Fruit fly (Drosophila melanogaster) whole organism, pupa: ENCODE data around the gene Indy.

Experiments
- CG10348 ChIP-seq: fragments of 200-800 bp; sonication (Bioruptor generic); IDR thresholded peaks from 2 replicates; pipeline ENCODE4 v1.3.6; 2022; ENCODE audit warnings: missing biosample characterization, missing genetic modification characterization
- CG12605 ChIP-seq: fragments of 200-800 bp; sonication (Bioruptor generic); IDR thresholded peaks from 2 replicates; pipeline ENCODE4 v1.3.6; 2022; ENCODE audit warnings: missing biosample characterization, missing genetic modification characterization
- CG13204 ChIP-seq: fragments of 200-800 bp; sonication (Bioruptor generic); optimal IDR thresholded peaks from 2 replicates; lab custom pipeline; 2018; ENCODE audit warnings: missing biosample characterization, mild to moderate bottlenecking, missing genetic modification characterization, moderate library complexity
- CG14655 ChIP-seq: fragments of 200-800 bp; sonication (Bioruptor generic); optimal IDR thresholded peaks from 3 replicates; lab custom pipeline; 2017; ENCODE audit warnings: mild to moderate bottlenecking, missing biosample characterization, missing genetic modification reagents, missing genetic modification characterization
- CG15710 ChIP-seq: fragments of 200-800 bp; sonication (Bioruptor generic); optimal IDR thresholded peaks from 2 replicates; lab custom pipeline; 2018; ENCODE audit warnings: missing biosample characterization, mild to moderate bottlenecking, missing genetic modification characterization, moderate library complexity
- CG17806 ChIP-seq: fragments of 200-800 bp; sonication (Bioruptor generic); optimal IDR thresholded peaks from 2 replicates; lab custom pipeline; 2018; ENCODE audit warnings: missing biosample characterization, mild to moderate bottlenecking, missing genetic modification characterization, moderate library complexity
- CG32121 ChIP-seq: fragments of 200-800 bp; sonication (Bioruptor generic); IDR thresholded peaks from 2 replicates; pipeline ENCODE4 v1.3.6; 2022; ENCODE audit warnings: missing biosample characterization, missing genetic modification characterization
- CG34367 ChIP-seq: fragments of 200-800 bp; sonication (Bioruptor generic); optimal IDR thresholded peaks from 2 replicates; lab custom pipeline; 2018; ENCODE audit warnings: missing biosample characterization, mild to moderate bottlenecking, missing genetic modification characterization
- CG4496 ChIP-seq: fragments of 200-800 bp; sonication (Bioruptor generic); IDR thresholded peaks from 3 replicates; pipeline ENCODE4 v1.3.6; 2022; ENCODE audit warnings: missing biosample characterization, missing genetic modification characterization
- CG8159 ChIP-seq: fragments of 200-800 bp; sonication (Bioruptor generic); optimal IDR thresholded peaks from 3 replicates; lab custom pipeline; 2018; ENCODE audit warnings: missing biosample characterization, mild to moderate bottlenecking, missing genetic modification characterization, moderate library complexity
- CG8301 ChIP-seq: fragments of 200-800 bp; sonication (Bioruptor generic); optimal IDR thresholded peaks from 2 replicates; lab custom pipeline; 2018; ENCODE audit warnings: missing biosample characterization, mild to moderate bottlenecking, missing genetic modification characterization
- CG9948 ChIP-seq: fragments of 200-800 bp; sonication (Bioruptor generic); optimal IDR thresholded peaks from 2 replicates; lab custom pipeline; 2018; ENCODE audit warnings: missing biosample characterization, mild to moderate bottlenecking, missing genetic modification characterization, moderate library complexity
- D1 ChIP-seq: fragments of 200-800 bp; sonication (Bioruptor generic); optimal IDR thresholded peaks from 2 replicates; lab custom pipeline; 2018; ENCODE audit warnings: missing biosample characterization, mild to moderate bottlenecking, missing genetic modification characterization, moderate library complexity
- EcR ChIP-seq: fragments of 200-800 bp; sonication (Bioruptor generic); optimal IDR thresholded peaks from 3 replicates; lab custom pipeline; 2019; ENCODE audit warnings: missing biosample characterization, missing genetic modification characterization, mild to moderate bottlenecking, moderate library complexity, missing genetic modification reagents
- Ets98B ChIP-seq: fragments of 200-800 bp; sonication (Bioruptor generic); IDR thresholded peaks from 2 replicates; pipeline ENCODE4 v1.3.6; 2022; ENCODE audit warnings: missing biosample characterization, missing genetic modification characterization
- Pif1A ChIP-seq: fragments of 200-800 bp; sonication (Bioruptor generic); optimal IDR thresholded peaks from 3 replicates; lab custom pipeline; 2016; ENCODE audit warnings: missing biosample characterization, missing genetic modification characterization
- Pif1B ChIP-seq: fragments of 200-800 bp; sonication (Bioruptor generic); optimal IDR thresholded peaks from 3 replicates; lab custom pipeline; 2016; ENCODE audit warnings: missing biosample characterization, missing genetic modification characterization
- Snoo ChIP-seq: fragments of 200-800 bp; sonication (Bioruptor generic); optimal IDR thresholded peaks from 3 replicates; lab custom pipeline; 2017; ENCODE audit warnings: missing biosample characterization, mild to moderate bottlenecking, missing genetic modification characterization, inconsistent platforms
- fd96Ca ChIP-seq: fragments of 200-800 bp; sonication (Bioruptor generic); IDR thresholded peaks from 3 replicates; pipeline ENCODE4 v1.3.6; 2022; ENCODE audit warnings: missing biosample characterization, missing genetic modification characterization
- gl ChIP-seq: fragments of 200-800 bp; sonication (Bioruptor generic); optimal IDR thresholded peaks from 2 replicates; lab custom pipeline; 2018; ENCODE audit warnings: missing biosample characterization, mild to moderate bottlenecking, missing genetic modification characterization
- rn ChIP-seq: fragments of 200-800 bp; sonication (Bioruptor generic); IDR thresholded peaks from 2 replicates; pipeline ENCODE4 v1.3.6; 2022; ENCODE audit warnings: missing biosample characterization, missing genetic modification characterization

The Indy gene

DNA sequence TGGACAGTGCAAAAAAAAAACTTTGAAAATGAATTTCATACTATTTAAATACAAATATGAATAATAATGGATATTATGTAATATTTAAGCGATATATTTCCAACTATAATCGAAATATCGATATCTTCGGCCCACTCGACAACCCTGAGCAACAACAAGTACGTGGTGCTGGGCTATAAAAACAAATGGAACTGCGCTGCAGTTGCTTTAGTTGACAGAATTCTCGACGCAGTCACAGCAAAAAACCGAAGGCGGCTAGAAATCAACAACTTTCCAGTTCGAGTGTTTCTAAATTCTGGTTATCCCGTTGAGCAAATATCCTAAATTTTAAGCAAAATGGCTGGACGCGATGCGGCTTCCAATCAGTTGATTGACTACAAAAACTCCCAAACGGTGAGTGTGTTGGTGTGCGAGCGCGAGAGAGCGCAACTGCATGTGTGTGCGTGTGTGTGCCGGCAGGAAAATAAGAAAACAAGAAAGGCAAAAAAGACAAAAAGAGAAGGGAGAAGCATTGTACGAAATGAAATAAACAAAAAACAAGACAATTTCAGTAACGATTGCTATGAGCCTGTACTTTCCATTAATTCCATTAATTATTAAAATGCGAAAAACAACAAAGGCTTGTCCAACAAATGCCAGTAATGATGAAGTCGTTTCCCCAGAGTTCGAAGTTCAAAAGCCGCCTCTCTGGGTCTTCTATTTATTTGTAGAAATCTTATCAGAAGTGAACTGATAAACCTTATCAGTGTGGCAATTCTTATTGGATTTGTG lies 23.4 kb downstream of the Indy start, which contains the start of gene Cat:
Gene Cat, plus strand, starts transcription at position 155 of the 771 bp plus-strand sequence.
- peak; percentile 100 for TF ChIP-seq CG12605 (GFP tag; lab: Robert Waterston, UW)
- peak; percentile 26; the same call in 1 of the 2 replicates for TF ChIP-seq CG10348 (GFP tag; lab: Robert Waterston, UW)
- TF ChIP-seq CG9948 (tag; lab: Kevin White, UChicago): peak; percentile 96
- peak; percentile 99 for TF ChIP-seq Pif1B (GFP tag; lab: Kevin White, UChicago)
- TF ChIP-seq CG4496: peak; percentile 99
- TF ChIP-seq CG17806 (tag; lab: Kevin White, UChicago): peak; percentile 99
- peak; percentile 99 for TF ChIP-seq Snoo (tag; lab: Kevin White, UChicago)
- TF ChIP-seq D1 (tag; lab: Kevin White, UChicago): peak; percentile 96
- TF ChIP-seq CG14655 (GFP tag; lab: Kevin White, UChicago): peak; percentile 98
- TF ChIP-seq Ets98B: peak; percentile 99
- TF ChIP-seq rn (GFP tag; lab: Robert Waterston, UW): peak; percentile 98
- TF ChIP-seq Pif1A: peak; percentile 99
- TF ChIP-seq fd96Ca (GFP tag; lab: Robert Waterston, UW): peak; percentile 98; the same call in 2 of the 3 replicates
- TF ChIP-seq CG13204 (GFP tag; lab: Kevin White, UChicago): peak; percentile 100
- TF ChIP-seq CG34367: peak; percentile 99
- TF ChIP-seq CG32121 (GFP tag; lab: Robert Waterston, UW): peak; percentile 99
- TF ChIP-seq gl (tag; lab: Kevin White, UChicago): peak; percentile 100
- TF ChIP-seq CG15710 (tag; lab: Kevin White, UChicago): peak; percentile 99
- peak; percentile 98 for TF ChIP-seq CG8159 (tag; lab: Kevin White, UChicago)
- peak; percentile 97 for TF ChIP-seq EcR (GFP tag; lab: Kevin White, UChicago)
- peak; percentile 97 for TF ChIP-seq CG8301

DNA sequence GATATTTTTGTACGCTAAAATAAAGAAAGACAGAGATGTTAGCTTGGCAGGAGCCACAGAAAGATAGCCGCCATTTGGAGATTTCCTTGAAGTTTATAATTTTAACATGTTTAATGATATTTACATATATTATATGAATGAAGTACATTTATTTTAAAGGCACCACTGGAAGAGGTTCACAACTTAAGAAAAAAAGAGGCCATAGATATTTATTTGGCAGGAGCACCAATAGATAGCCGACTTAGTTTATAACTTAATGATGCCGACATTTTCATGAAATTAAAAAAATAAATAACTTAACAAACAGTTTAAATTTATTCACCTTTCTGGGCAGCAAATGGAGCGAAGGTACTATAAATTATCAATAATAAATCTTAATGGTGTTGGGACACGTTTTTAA lies 24.0 kb downstream of the Indy start:
- TF ChIP-seq CG15710 (tag; lab: Kevin White, UChicago) (no peak), CG14655 (GFP tag; lab: Kevin White, UChicago) (no peak), Snoo (tag; lab: Kevin White, UChicago) (no peak), D1 (tag; lab: Kevin White, UChicago) (no peak), Pif1B (GFP tag; lab: Kevin White, UChicago) (no peak), rn (GFP tag; lab: Robert Waterston, UW) (no peak), gl (tag; lab: Kevin White, UChicago) (no peak), CG10348 (GFP tag; lab: Robert Waterston, UW) (no peak), CG9948 (tag; lab: Kevin White, UChicago) (no peak), fd96Ca (GFP tag; lab: Robert Waterston, UW) (no peak), CG32121 (GFP tag; lab: Robert Waterston, UW) (no peak), CG34367 (no peak), CG8301 (no peak)
- TF ChIP-seq, all 21 proteins: peak for 0

DNA sequence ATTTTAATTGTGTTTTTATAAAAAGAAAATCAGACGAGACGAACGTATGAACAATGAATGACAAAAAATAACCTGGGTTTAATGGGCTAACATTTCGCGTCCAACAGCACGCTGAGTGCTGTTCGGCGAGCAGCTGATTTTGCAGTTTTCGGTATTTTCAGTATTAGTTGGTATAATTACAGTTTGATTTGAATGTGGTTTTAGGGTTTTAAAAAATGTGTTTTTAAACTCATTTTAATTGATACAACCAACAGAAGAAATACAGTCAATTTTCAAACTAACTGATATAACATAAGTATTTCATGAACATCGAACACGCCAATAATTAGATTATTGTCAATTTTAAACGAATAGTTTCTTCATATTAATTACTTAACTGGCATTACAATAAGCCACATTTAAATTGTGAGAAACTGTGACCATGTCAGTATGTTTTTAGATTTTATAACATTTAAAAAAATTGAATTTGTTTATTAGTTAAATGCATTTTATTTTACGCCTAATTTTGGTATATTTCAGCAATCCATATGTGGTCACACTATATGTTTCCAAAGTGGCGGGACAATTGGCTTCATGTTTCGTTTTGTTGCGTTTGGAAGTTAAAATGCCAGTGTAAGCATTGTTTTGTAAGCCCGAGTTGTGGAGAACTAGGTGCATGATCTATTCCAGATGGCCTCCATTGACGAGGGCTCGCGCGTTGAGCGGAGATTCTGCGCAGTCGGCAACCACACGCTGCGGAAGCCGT lies 25.3 kb downstream of the Indy start, which contains the start of the genes CG14073 and HipHop:
Gene CG14073, minus strand, starts transcription at position 38 of the 745 bp plus-strand sequence.
Gene HipHop, plus strand, starts transcription at position 534 of the 745 bp plus-strand sequence.
- no peak for TF ChIP-seq Snoo (tag; lab: Kevin White, UChicago)
- no peak for TF ChIP-seq CG12605 (GFP tag; lab: Robert Waterston, UW)
- no peak for TF ChIP-seq Pif1B (GFP tag; lab: Kevin White, UChicago)
- TF ChIP-seq CG10348 (GFP tag; lab: Robert Waterston, UW): no peak
- TF ChIP-seq CG8301: no peak
- TF ChIP-seq CG4496: no peak
- no peak for TF ChIP-seq CG34367
- TF ChIP-seq CG8159 (tag; lab: Kevin White, UChicago): no peak
- TF ChIP-seq Pif1A: no peak
- no peak for TF ChIP-seq CG9948 (tag; lab: Kevin White, UChicago)
- no peak for TF ChIP-seq EcR (GFP tag; lab: Kevin White, UChicago)
- TF ChIP-seq CG13204 (GFP tag; lab: Kevin White, UChicago): no peak
- TF ChIP-seq gl (tag; lab: Kevin White, UChicago): no peak
- TF ChIP-seq CG14655 (GFP tag; lab: Kevin White, UChicago): no peak
- TF ChIP-seq, all 21 proteins: peak for 0

DNA sequence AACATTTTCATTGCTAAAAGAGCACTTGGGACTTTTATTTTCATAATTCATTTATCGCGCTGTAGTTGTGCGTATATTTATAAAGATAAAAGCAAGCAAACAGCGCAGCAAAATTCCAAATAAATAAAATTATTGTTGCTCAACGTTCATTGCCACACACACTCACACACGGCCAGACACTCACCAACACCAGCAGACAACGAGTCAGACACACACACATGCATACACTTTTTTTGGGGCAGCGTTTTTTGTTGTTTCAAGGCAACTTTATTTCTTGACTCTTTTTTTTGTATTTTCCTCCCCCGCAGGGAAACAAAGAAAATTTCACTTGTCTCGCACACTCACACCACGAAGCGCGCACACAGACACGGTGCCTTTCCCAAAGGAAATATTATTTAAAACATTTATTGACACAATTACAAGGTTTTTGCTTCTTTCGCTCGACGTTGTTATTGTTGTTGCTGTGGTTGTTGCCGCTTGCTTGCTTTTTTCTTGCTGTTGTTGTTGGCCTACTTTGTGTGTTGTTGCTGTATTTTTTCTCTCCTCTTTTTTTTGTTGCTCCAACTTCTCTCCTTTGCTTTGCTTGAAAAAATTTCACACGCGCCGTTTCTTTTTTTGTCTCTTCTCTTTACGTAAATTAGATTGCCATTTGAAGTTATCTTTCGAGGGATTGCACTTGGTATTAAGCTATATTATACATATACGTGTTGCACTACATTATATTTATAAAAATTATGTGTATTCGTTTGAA lies 26.0 kb downstream of the Indy start:
- TF ChIP-seq rn (GFP tag; lab: Robert Waterston, UW) (no peak), fd96Ca (GFP tag; lab: Robert Waterston, UW) (no peak; the same call in 1 of the 3 replicates), CG13204 (GFP tag; lab: Kevin White, UChicago) (peak; percentile 85), Snoo (tag; lab: Kevin White, UChicago) (no peak), EcR (GFP tag; lab: Kevin White, UChicago) (peak; percentile 55), Pif1B (GFP tag; lab: Kevin White, UChicago) (peak; percentile 40), CG17806 (tag; lab: Kevin White, UChicago) (peak; percentile 52), Ets98B (0 out of 2 replicates have a peak, but pooled peaks have one; percentile 49), D1 (tag; lab: Kevin White, UChicago) (no peak), CG32121 (GFP tag; lab: Robert Waterston, UW) (peak; percentile 50; the same call in 1 of the 2 replicates), Pif1A (peak; percentile 47), CG4496 (peak; percentile 78; the same call in 2 of the 3 replicates), CG14655 (GFP tag; lab: Kevin White, UChicago) (peak; percentile 66), CG15710 (tag; lab: Kevin White, UChicago) (peak; percentile 68), CG34367 (peak; percentile 74), CG10348 (GFP tag; lab: Robert Waterston, UW) (no peak), gl (tag; lab: Kevin White, UChicago) (peak; percentile 77), CG12605 (GFP tag; lab: Robert Waterston, UW) (peak; percentile 51), CG9948 (tag; lab: Kevin White, UChicago) (peak; percentile 18), CG8159 (tag; lab: Kevin White, UChicago) (peak; percentile 67), CG8301 (peak; percentile 50)
